Worm (Caenorhabditis elegans) whole organism, mixed stage, embryonic: Measurements from ENCODE around the gene T23F6.5.
A peak's percentile ranks its signal among the peaks of the same experiment; 100 is the strongest.

Source experiments
- M03D4.4 ChIP-seq: sonication (generic microtip); optimal IDR thresholded peaks from 2 replicates; lab custom pipeline; 2017; ENCODE audit warnings: mild to moderate bottlenecking, missing genetic modification characterization, missing compliant biosample characterization
- bed-3 ChIP-seq: fragments of 200-800 bp; sonication (Bioruptor generic); optimal IDR thresholded peaks from 3 replicates; lab custom pipeline; 2018; ENCODE audit warnings: mild to moderate bottlenecking, missing genetic modification characterization, moderate library complexity, missing compliant biosample characterization
- ceh-39 ChIP-seq: fragments of 150-350 bp; optimal IDR thresholded peaks from 2 replicates; lab custom pipeline; 2014; ENCODE audit warnings: missing biosample characterization, missing genetic modification characterization
- ceh-43 ChIP-seq: fragments of 200-800 bp; sonication (Bioruptor generic); optimal IDR thresholded peaks from 2 replicates; lab custom pipeline; 2018; ENCODE audit warnings: mild to moderate bottlenecking, missing genetic modification characterization, moderate library complexity, missing compliant biosample characterization
- ceh-83 ChIP-seq: fragments of 200-800 bp; sonication (Bioruptor generic); optimal IDR thresholded peaks from 2 replicates; lab custom pipeline; 2018; ENCODE audit warnings: mild to moderate bottlenecking, missing genetic modification characterization, missing compliant biosample characterization
- ces-1 ChIP-seq: fragments of 150-350 bp; optimal IDR thresholded peaks from 2 replicates; lab custom pipeline; 2014; ENCODE audit warnings: missing biosample characterization, missing genetic modification reagents, missing genetic modification characterization
- drap-1 ChIP-seq: fragments of 200-800 bp; sonication (Bioruptor generic); optimal IDR thresholded peaks from 3 replicates; lab custom pipeline; 2018; ENCODE audit warnings: mild to moderate bottlenecking, missing genetic modification characterization, missing compliant biosample characterization
- elt-1 ChIP-seq: sonication (generic microtip); optimal IDR thresholded peaks from 2 replicates; lab custom pipeline; 2017; ENCODE audit warnings: missing genetic modification characterization, mild to moderate bottlenecking, missing compliant biosample characterization, antibody characterized with exemption, moderate library complexity, borderline replicate concordance; ENCODE audit not compliant: insufficient read depth
- elt-3 ChIP-seq: fragments of 150-350 bp; optimal IDR thresholded peaks from 2 replicates; lab custom pipeline; 2014; ENCODE audit warnings: missing biosample characterization, missing genetic modification characterization
- flh-1 ChIP-seq: fragments of 200-800 bp; sonication (Bioruptor generic); optimal IDR thresholded peaks from 2 replicates; lab custom pipeline; 2018; ENCODE audit warnings: mild to moderate bottlenecking, missing genetic modification characterization, moderate library complexity, missing compliant biosample characterization
- ham-2 ChIP-seq: fragments of 200-800 bp; sonication (Bioruptor generic); optimal IDR thresholded peaks from 2 replicates; lab custom pipeline; 2018; ENCODE audit warnings: mild to moderate bottlenecking, missing genetic modification characterization, missing compliant biosample characterization
- hlh-1 ChIP-seq: fragments of 150-350 bp; optimal IDR thresholded peaks from 2 replicates; lab custom pipeline; 2014; ENCODE audit warnings: missing biosample characterization, missing genetic modification reagents, missing genetic modification characterization
- lin-13 ChIP-seq: fragments of 150-350 bp; optimal IDR thresholded peaks from 2 replicates; lab custom pipeline; 2014; ENCODE audit warnings: missing biosample characterization, missing genetic modification characterization
- lin-32 ChIP-seq: fragments of 200-800 bp; sonication (Bioruptor generic); optimal IDR thresholded peaks from 2 replicates; lab custom pipeline; 2018; ENCODE audit warnings: mild to moderate bottlenecking, missing genetic modification characterization, missing compliant biosample characterization
- lsy-2 ChIP-seq: fragments of 150-350 bp; optimal IDR thresholded peaks from 2 replicates; lab custom pipeline; 2014; ENCODE audit warnings: missing biosample characterization, missing genetic modification characterization
- mab-5 ChIP-seq: fragments of 150-350 bp; optimal IDR thresholded peaks from 2 replicates; lab custom pipeline; 2014; ENCODE audit warnings: missing biosample characterization, missing genetic modification characterization
- mep-1 ChIP-seq: fragments of 150-350 bp; optimal IDR thresholded peaks from 2 replicates; lab custom pipeline; 2017; ENCODE audit warnings: missing biosample characterization, missing genetic modification reagents, missing genetic modification characterization, inconsistent platforms
- mls-2 ChIP-seq: sonication (generic microtip); optimal IDR thresholded peaks from 2 replicates; lab custom pipeline; 2016; ENCODE audit warnings: mild to moderate bottlenecking, missing genetic modification characterization, moderate library complexity, missing compliant biosample characterization
- nhr-12 ChIP-seq: fragments of 150-350 bp; optimal IDR thresholded peaks from 2 replicates; lab custom pipeline; 2014; ENCODE audit warnings: missing biosample characterization, missing genetic modification characterization
- nhr-2 ChIP-seq: fragments of 150-350 bp; optimal IDR thresholded peaks from 2 replicates; lab custom pipeline; 2014; ENCODE audit warnings: missing biosample characterization, missing genetic modification characterization
- nhr-28 ChIP-seq: fragments of 150-350 bp; optimal IDR thresholded peaks from 2 replicates; lab custom pipeline; 2014; ENCODE audit warnings: missing biosample characterization, missing genetic modification characterization
- pha-4 ChIP-seq: fragments of 150-350 bp; optimal IDR thresholded peaks from 2 replicates; lab custom pipeline; 2018; ENCODE audit warnings: missing biosample characterization, missing genetic modification reagents, missing genetic modification characterization
- snpc-4 ChIP-seq: fragments of 150-350 bp; optimal IDR thresholded peaks from 2 replicates; lab custom pipeline; 2014; ENCODE audit warnings: missing biosample characterization, missing genetic modification characterization
- sptf-1 ChIP-seq: sonication (generic microtip); optimal IDR thresholded peaks from 2 replicates; lab custom pipeline; 2017; ENCODE audit warnings: mild to moderate bottlenecking, missing genetic modification characterization, moderate library complexity, missing compliant biosample characterization
- tbx-8 ChIP-seq: fragments of 200-800 bp; sonication (Bioruptor generic); optimal IDR thresholded peaks from 2 replicates; lab custom pipeline; 2018; ENCODE audit warnings: mild to moderate bottlenecking, missing genetic modification characterization, moderate library complexity, missing compliant biosample characterization
- unc-120 ChIP-seq: sonication (generic microtip); optimal IDR thresholded peaks from 2 replicates; lab custom pipeline; 2017; ENCODE audit warnings: missing genetic modification characterization, missing compliant biosample characterization; ENCODE audit not compliant: poor library complexity, severe bottlenecking
- unc-39 ChIP-seq: fragments of 150-350 bp; optimal IDR thresholded peaks from 2 replicates; lab custom pipeline; 2014; ENCODE audit warnings: missing biosample characterization, missing genetic modification characterization
- unc-62 ChIP-seq: fragments of 150-350 bp; optimal IDR thresholded peaks from 2 replicates; lab custom pipeline; 2014; ENCODE audit warnings: missing biosample characterization, missing genetic modification reagents, missing genetic modification characterization
- zip-8 ChIP-seq: fragments of 150-350 bp; optimal IDR thresholded peaks from 2 replicates; lab custom pipeline; 2014; ENCODE audit warnings: missing biosample characterization, missing genetic modification characterization

Gene T23F6.5

DNA sequence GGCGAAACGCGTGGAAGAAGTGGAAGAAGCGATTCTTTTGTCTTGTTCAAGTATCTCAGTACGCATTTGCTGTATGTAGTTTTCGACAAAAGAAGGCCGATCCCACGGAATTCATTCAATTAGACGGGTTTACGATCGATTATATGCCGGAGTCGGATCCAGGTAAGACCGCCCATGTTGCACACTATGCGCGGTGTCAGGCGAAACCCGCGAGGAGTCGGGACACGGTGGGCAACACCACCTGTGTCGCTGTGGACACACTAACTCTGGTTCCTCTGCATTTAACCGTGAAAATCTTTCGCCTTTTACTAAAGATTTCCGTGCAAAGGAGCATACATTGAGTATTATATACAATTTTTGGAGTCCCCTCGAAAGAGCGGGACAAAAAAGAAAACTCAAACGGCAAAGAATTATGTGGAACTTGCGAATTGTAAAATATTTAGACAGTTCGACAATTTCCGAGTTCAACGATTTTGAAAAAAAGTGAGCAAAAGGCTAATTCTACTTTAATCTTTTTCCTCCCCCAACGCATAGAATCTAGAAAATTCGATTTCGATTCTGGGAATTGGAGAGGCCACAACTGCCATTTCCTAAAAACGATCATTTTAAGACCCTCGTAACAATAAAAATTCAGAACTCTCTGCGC lies 40.6 kb upstream of the T23F6.5 start:
- TF ChIP-seq ceh-43 (GFP tag; lab: Kevin White, UChicago), result no peak
- no peak for TF ChIP-seq ceh-83
- TF ChIP-seq elt-3, result no peak
- no peak for TF ChIP-seq lin-32 (GFP tag; lab: Kevin White, UChicago)
- no peak for TF ChIP-seq ham-2 (GFP tag; lab: Kevin White, UChicago)
- TF ChIP-seq unc-62 (GFP tag; lab: Kevin White, UChicago), result no peak
- no peak for TF ChIP-seq flh-1
- TF ChIP-seq nhr-12, result no peak
- no peak for TF ChIP-seq sptf-1
- TF ChIP-seq elt-1 (tag; lab: Kevin White, UChicago), result no peak
- no peak for TF ChIP-seq unc-120 (tag; lab: Kevin White, UChicago)
- TF ChIP-seq zip-8, result no peak
- TF ChIP-seq bed-3 (GFP tag; lab: Kevin White, UChicago), result no peak
- no peak for TF ChIP-seq lin-13 (tag; lab: Kevin White, UChicago)
- TF ChIP-seq snpc-4, result no peak

DNA sequence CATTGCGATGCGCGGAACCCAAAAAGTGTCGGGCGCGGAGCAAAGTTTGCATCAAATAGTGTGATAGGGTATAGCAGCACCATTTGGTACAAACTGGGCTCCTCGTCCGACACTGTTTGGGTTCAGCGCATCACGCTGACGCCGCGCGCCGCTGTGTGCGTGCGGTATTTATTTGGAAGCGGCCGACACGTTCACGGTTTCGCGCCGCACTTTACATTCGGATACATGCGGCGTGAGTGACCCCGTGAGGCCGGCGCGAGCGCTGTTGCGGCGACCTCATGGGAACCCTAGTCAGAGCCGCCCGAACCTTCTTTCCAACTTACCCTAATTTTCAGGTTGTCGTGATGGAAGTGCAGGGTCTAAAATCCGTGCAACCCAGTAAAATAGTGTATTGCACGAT lies 39.6 kb upstream of the T23F6.5 start:
- TF ChIP-seq bed-3 (GFP tag; lab: Kevin White, UChicago) (no peak), ceh-43 (GFP tag; lab: Kevin White, UChicago) (no peak), nhr-12 (no peak), mep-1 (tag; lab: Kevin White, UChicago) (no peak), hlh-1 (tag; lab: Kevin White, UChicago) (no peak), ceh-39 (tag; lab: Kevin White, UChicago) (no peak), pha-4 (no peak), nhr-28 (tag; lab: Kevin White, UChicago) (no peak), unc-120 (tag; lab: Kevin White, UChicago) (no peak), M03D4.4 (tag; lab: Kevin White, UChicago) (no peak), elt-1 (tag; lab: Kevin White, UChicago) (no peak), zip-8 (no peak), mls-2 (tag; lab: Kevin White, UChicago) (no peak), snpc-4 (no peak), lin-13 (tag; lab: Kevin White, UChicago) (no peak), mab-5 (no peak), unc-62 (GFP tag; lab: Kevin White, UChicago) (no peak)

DNA sequence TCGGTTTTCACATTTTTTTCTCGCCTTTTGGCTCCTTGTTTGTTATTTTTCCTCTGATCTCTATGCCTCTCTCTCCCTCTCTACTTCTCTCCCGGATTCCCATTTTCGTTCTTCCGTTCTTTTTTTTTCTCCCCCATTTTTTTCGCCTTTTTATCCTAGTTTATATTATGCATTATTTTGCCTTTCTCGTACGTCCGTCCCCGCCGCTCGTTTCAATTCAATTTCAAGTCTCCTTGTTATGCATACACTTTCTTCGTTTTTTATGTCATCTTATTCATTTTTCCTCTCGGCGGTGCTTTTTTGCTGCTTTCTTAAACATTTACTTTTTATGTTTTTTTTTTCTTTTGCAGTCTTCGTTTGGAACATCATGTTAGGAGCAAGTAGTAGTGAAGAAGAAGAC lies 32.2 kb upstream of the T23F6.5 start, which contains the start of gene unc-31:
unc-31 (plus strand) TSS at position 349 of the 400 bp plus-strand sequence.
- TF ChIP-seq elt-3, result no peak
- no peak for TF ChIP-seq unc-39 (tag; lab: Kevin White, UChicago)
- TF ChIP-seq ces-1 (GFP tag; lab: Kevin White, UChicago), result peak; percentile 52
- no peak for TF ChIP-seq unc-120 (tag; lab: Kevin White, UChicago)
- TF ChIP-seq, all 35 proteins: peak for 1

- TF ChIP-seq unc-39 (tag; lab: Kevin White, UChicago), result no peak
- TF ChIP-seq lsy-2 (tag; lab: Kevin White, UChicago), result peak; percentile 3
- TF ChIP-seq sptf-1, result peak; percentile 45
- TF ChIP-seq unc-120 (tag; lab: Kevin White, UChicago), result no peak
- TF ChIP-seq ces-1 (GFP tag; lab: Kevin White, UChicago), result peak; percentile 79
- TF ChIP-seq mls-2 (tag; lab: Kevin White, UChicago), result peak; percentile 57
- TF ChIP-seq snpc-4, result no peak
- no peak for TF ChIP-seq nhr-2 (tag; lab: Kevin White, UChicago)
Measured at ce11 chrIV:12771414-12771813, 30.1 kb upstream of the T23F6.5 start.

ce11 chrIV:12765067-12765466 lies 23.7 kb upstream of the T23F6.5 start, which contains the start of gene ZK897.10:
Gene ZK897.10, plus strand, starts transcription at chrIV:12765351.
- TF ChIP-seq elt-3 (no peak), drap-1 (GFP tag; lab: Kevin White, UChicago) (no peak), zip-8 (no peak), ham-2 (GFP tag; lab: Kevin White, UChicago) (no peak), nhr-2 (tag; lab: Kevin White, UChicago) (no peak), tbx-8 (GFP tag; lab: Kevin White, UChicago) (no peak), unc-39 (tag; lab: Kevin White, UChicago) (no peak), ceh-83 (no peak)
